Fruit fly (Drosophila melanogaster): ENCODE measurements around the gene CG33322.
A peak's percentile ranks its signal among the peaks of the same experiment; 100 is the strongest.

CG33322 gene

dm6 chr2L:20799991-20800897, 15.8 kb downstream of the CG33322 start (continued):
- TF ChIP-seq pzg (GFP tag; optimal IDR thresholded peaks at IDR 0.05) (peak; percentile 19), CG16863 (GFP tag; optimal IDR thresholded peaks at IDR 0.05) (peak; percentile 74), CG14014 (GFP tag; IDR thresholded peaks at IDR 0.05) (peak; percentile 82), CG10431 (GFP tag; optimal IDR thresholded peaks at IDR 0.05) (no peak), CG6683 (GFP tag; optimal IDR thresholded peaks at IDR 0.05) (peak; percentile 54), HHEX (GFP tag; optimal IDR thresholded peaks at IDR 0.05) (peak; percentile 78), NK7.1 (GFP tag; optimal IDR thresholded peaks at IDR 0.05) (peak; percentile 61), CG10462 (GFP tag; optimal IDR thresholded peaks at IDR 0.05) (peak; percentile 38), luna (GFP tag; optimal IDR thresholded peaks at IDR 0.05) (peak; percentile 62), ab (GFP tag; optimal IDR thresholded peaks at IDR 0.05) (no peak), CG8924 (tag; optimal IDR thresholded peaks at IDR 0.05) (peak; percentile 78), CG1832 (GFP tag; optimal IDR thresholded peaks at IDR 0.05) (peak; percentile 51), ci (GFP tag; IDR thresholded peaks at IDR 0.05) (peak; percentile 86), dysf (GFP tag; IDR thresholded peaks at IDR 0.05) (peak; percentile 88), CG6813 (GFP tag; optimal IDR thresholded peaks at IDR 0.05) (peak; percentile 73), CG12299 (tag; optimal IDR thresholded peaks at IDR 0.05) (peak; percentile 53), CG3407 (GFP tag; optimal IDR thresholded peaks at IDR 0.05) (peak; percentile 27), Sin3A (optimal IDR thresholded peaks at IDR 0.05) (no peak), CG32767 (GFP tag; IDR thresholded peaks at IDR 0.05) (peak; percentile 60; the same call in 1 of the 2 replicates), CG18476 (GFP tag; optimal IDR thresholded peaks at IDR 0.05) (peak; percentile 53), ham (GFP tag; IDR thresholded peaks at IDR 0.05) (no peak), her (GFP tag; optimal IDR thresholded peaks at IDR 0.05) (peak; percentile 83), CG14965 (GFP tag; optimal IDR thresholded peaks at IDR 0.05; ENCODE audit: borderline replicate concordance) (peak; percentile 48), psq (GFP tag; optimal IDR thresholded peaks at IDR 0.05) (peak; percentile 73), ken (GFP tag; IDR thresholded peaks at IDR 0.05) (peak; percentile 35; the same call in 1 of the 3 replicates), sna (GFP tag; IDR thresholded peaks at IDR 0.05; ENCODE audit: partially characterized antibody) (no peak), CG12659 (GFP tag; optimal IDR thresholded peaks at IDR 0.05) (peak; percentile 70), CG11085 (GFP tag; IDR thresholded peaks at IDR 0.05) (peak; percentile 69), Jarid2 (GFP tag; optimal IDR thresholded peaks at IDR 0.05) (peak; percentile 3), CG2875 (GFP tag; optimal IDR thresholded peaks at IDR 0.05) (no peak), CG11093 (GFP tag; IDR thresholded peaks at IDR 0.05) (no peak), CG4854 (GFP tag; optimal IDR thresholded peaks at IDR 0.05) (peak; percentile 63), Mrtf (GFP tag; IDR thresholded peaks at IDR 0.05) (peak; percentile 69; the same call in 2 of the 3 replicates), CG2712 (tag; optimal IDR thresholded peaks at IDR 0.05) (peak; percentile 77), slbo (GFP tag; IDR thresholded peaks at IDR 0.05) (peak; percentile 89), Bgb (GFP tag; IDR thresholded peaks at IDR 0.05; ENCODE audit: partially characterized antibody) (no peak), Dip3 (GFP tag; optimal IDR thresholded peaks at IDR 0.05) (peak; percentile 81), kah (GFP tag; optimal IDR thresholded peaks at IDR 0.05) (no peak), tio (GFP tag; optimal IDR thresholded peaks at IDR 0.05) (peak; percentile 63), prd (optimal IDR thresholded peaks at IDR 0.05) (no peak), prd (GFP tag; IDR thresholded peaks at IDR 0.05) (peak; percentile 80), al (GFP tag; IDR thresholded peaks at IDR 0.05) (peak; percentile 62; the same call in 1 of the 2 replicates), CG12236 (GFP tag; optimal IDR thresholded peaks at IDR 0.05) (peak; percentile 40), CG11247 (GFP tag; IDR thresholded peaks at IDR 0.05) (peak; percentile 55; the same call in 1 of the 2 replicates), Hr3 (GFP tag; optimal IDR thresholded peaks at IDR 0.05) (peak; percentile 60), mld (GFP tag; IDR thresholded peaks at IDR 0.05; ENCODE audit: partially characterized antibody) (no peak), CG10274 (GFP tag; optimal IDR thresholded peaks at IDR 0.05) (peak; percentile 56), CG4424 (GFP tag; optimal IDR thresholded peaks at IDR 0.05) (peak; percentile 64), hth (optimal IDR thresholded peaks at IDR 0.05) (no peak)

All from whole organism, embryonic.